Worm (Caenorhabditis elegans): Measurements from ENCODE around the gene gldi-7.

The gldi-7 gene

DNA sequence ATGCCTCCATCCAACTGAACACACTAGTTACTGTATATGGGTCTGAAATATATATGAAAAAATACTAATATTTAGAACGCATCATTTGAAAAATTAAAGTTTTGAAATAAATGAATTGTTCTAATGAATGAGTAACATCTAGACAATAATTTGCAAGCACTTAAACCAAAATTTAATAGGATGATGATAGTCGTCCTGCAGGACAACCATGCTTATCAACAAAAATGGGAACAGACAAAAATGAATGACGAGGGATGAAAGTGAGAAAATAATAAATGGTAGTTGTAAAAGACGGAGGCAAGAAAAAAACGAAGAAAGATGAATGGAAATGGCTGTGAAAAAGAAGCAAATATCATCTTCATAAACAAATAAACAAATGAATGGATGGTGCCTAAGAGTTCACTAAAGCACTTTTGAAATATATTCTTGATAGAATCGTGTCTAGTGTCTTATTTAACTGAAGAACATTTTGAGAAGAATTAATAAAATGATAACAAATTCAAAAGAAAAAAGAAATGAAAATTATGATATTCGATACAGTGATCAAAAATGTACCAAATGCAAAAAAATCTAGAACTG lies at the start of gene gldi-7:
gldi-7 (minus strand) TSS at position 42 of the 579 bp plus-strand sequence.
- TF ChIP-seq scrt-1 (GFP tag; IDR thresholded peaks at IDR 0.05) (no peak), pes-1 (GFP tag; IDR thresholded peaks at IDR 0.05) (no peak), hmg-4 (GFP tag; optimal IDR thresholded peaks at IDR 0.05) (no peak), tbx-11 (GFP tag; IDR thresholded peaks at IDR 0.05) (no peak), tbx-37 (GFP tag; conservative IDR thresholded peaks at IDR 0.05) (no peak), F13C5.2 (tag; optimal IDR thresholded peaks at IDR 0.05) (no peak), hnd-1 (tag; optimal IDR thresholded peaks at IDR 0.05) (no peak), ama-1 (optimal IDR thresholded peaks at IDR 0.05) (no peak), flt-1 (GFP tag; IDR thresholded peaks at IDR 0.05) (no peak), ceh-36 (tag; optimal IDR thresholded peaks at IDR 0.05) (no peak), sea-1 (GFP tag; conservative IDR thresholded peaks at IDR 0.05) (no peak), B0310.2 (tag; optimal IDR thresholded peaks at IDR 0.05) (no peak), tra-4 (tag; optimal IDR thresholded peaks at IDR 0.05) (no peak), aly-1 (tag; optimal IDR thresholded peaks at IDR 0.05) (no peak), hmbx-1 (tag; optimal IDR thresholded peaks at IDR 0.05) (no peak), ets-7 (tag; optimal IDR thresholded peaks at IDR 0.05) (no peak), ceh-13 (GFP tag; optimal IDR thresholded peaks at IDR 0.05) (no peak)

DNA sequence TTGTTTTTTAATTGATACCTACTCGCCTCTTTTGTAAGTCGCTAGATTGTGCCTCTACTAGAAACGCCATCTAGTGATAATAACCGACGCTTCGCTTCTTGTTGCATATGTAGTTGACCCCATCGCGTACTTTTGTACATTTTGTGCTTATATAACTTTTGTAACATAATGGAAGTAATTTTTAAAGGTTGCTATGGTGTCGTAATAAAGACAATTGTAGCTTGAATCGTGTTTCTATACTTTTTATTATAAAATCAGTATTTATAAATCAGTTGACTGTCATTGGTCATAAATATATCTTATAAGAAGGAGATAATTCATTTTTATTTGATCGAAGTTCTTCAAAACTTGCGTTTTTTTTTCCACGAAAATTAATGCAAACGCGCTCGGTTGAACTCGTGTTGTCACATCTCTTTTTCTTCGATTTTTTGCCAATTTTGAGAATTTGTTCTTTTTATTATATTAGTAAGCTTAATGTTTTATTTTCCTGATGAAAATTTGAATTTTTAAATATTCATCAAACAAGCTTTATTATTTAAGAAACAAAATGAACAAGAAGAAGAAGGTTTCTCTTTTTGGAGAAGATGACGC lies 46.6 kb upstream of the gldi-7 start, which contains the start of gene F54C9.9:
F54C9.9 (plus strand) TSS at position 541 of the 591 bp plus-strand sequence.
- TF ChIP-seq F13C5.2 (tag; optimal IDR thresholded peaks at IDR 0.05) (no peak), ets-7 (tag; optimal IDR thresholded peaks at IDR 0.05) (no peak), ama-1 (optimal IDR thresholded peaks at IDR 0.05) (no peak), aly-1 (tag; optimal IDR thresholded peaks at IDR 0.05) (no peak), ceh-36 (tag; optimal IDR thresholded peaks at IDR 0.05) (no peak), tra-4 (tag; optimal IDR thresholded peaks at IDR 0.05) (no peak), hnd-1 (tag; optimal IDR thresholded peaks at IDR 0.05) (no peak), B0310.2 (tag; optimal IDR thresholded peaks at IDR 0.05) (no peak), hmg-4 (GFP tag; optimal IDR thresholded peaks at IDR 0.05) (no peak), scrt-1 (GFP tag; IDR thresholded peaks at IDR 0.05) (no peak), flt-1 (GFP tag; IDR thresholded peaks at IDR 0.05) (no peak), hmbx-1 (tag; optimal IDR thresholded peaks at IDR 0.05) (no peak), sea-1 (GFP tag; conservative IDR thresholded peaks at IDR 0.05) (no peak), ceh-13 (GFP tag; optimal IDR thresholded peaks at IDR 0.05) (no peak), pes-1 (GFP tag; IDR thresholded peaks at IDR 0.05) (no peak)

DNA sequence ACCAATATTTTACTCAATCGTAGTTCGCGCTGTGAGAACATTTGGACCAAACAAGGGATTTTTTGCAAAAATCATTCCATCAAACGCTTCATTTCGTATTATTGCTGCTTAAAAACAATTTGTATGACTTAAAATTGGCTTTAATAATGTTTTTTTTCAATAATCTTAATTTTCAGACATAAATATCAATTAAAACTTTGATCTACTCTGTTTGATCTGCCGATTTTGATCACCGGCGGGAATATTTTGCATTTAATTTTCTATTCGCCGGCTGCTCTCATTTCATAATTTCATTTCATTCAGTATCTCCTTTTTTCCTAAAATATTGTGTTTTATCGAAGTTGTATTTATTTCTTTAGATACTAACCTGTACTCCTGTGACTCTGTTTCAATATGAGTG lies 44.2 kb upstream of the gldi-7 start, which contains the start of gene puf-5:
puf-5 (plus strand) TSS at position 358 of the 400 bp plus-strand sequence.
- TF ChIP-seq flt-1 (GFP tag; IDR thresholded peaks at IDR 0.05) (no peak), scrt-1 (GFP tag; IDR thresholded peaks at IDR 0.05) (no peak), tbx-37 (GFP tag; conservative IDR thresholded peaks at IDR 0.05) (no peak), aly-1 (tag; optimal IDR thresholded peaks at IDR 0.05) (no peak), ets-7 (tag; optimal IDR thresholded peaks at IDR 0.05) (no peak), pes-1 (GFP tag; IDR thresholded peaks at IDR 0.05) (no peak), hmbx-1 (tag; optimal IDR thresholded peaks at IDR 0.05) (no peak), ceh-13 (GFP tag; optimal IDR thresholded peaks at IDR 0.05) (no peak), tbx-11 (GFP tag; IDR thresholded peaks at IDR 0.05) (no peak), F13C5.2 (tag; optimal IDR thresholded peaks at IDR 0.05) (no peak), tra-4 (tag; optimal IDR thresholded peaks at IDR 0.05) (no peak), sea-1 (GFP tag; conservative IDR thresholded peaks at IDR 0.05) (no peak), hmg-4 (GFP tag; optimal IDR thresholded peaks at IDR 0.05) (no peak), ama-1 (optimal IDR thresholded peaks at IDR 0.05) (no peak), B0310.2 (tag; optimal IDR thresholded peaks at IDR 0.05) (no peak), ceh-36 (tag; optimal IDR thresholded peaks at IDR 0.05) (no peak), hnd-1 (tag; optimal IDR thresholded peaks at IDR 0.05) (no peak)

DNA sequence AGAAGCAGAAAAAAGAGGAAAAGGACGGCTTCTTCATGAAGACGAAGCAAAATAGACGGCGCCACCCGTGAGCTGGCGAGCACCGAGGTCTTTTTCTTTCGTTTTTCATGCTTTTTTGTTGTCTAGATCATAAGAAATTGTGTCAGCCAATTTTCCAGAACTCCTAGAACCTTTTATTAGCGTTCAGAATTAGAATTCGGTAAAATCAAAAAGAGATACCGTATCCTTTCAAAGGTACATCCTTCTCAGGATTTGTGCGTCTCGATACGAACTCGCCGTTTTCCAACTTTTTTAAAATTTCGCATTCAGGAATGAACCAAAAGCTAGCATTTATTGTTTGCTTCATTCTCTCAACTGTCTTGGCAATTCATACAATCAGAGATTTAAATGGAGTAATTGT lies 42.0 kb upstream of the gldi-7 start, which contains the start of gene F54C9.7:
F54C9.7 (plus strand) TSS at position 301 of the 400 bp plus-strand sequence.
- TF ChIP-seq tbx-37 (GFP tag; conservative IDR thresholded peaks at IDR 0.05), result no peak
- TF ChIP-seq ceh-36 (tag; optimal IDR thresholded peaks at IDR 0.05), result no peak
- no peak for TF ChIP-seq ceh-13 (GFP tag; optimal IDR thresholded peaks at IDR 0.05)
- TF ChIP-seq ets-7 (tag; optimal IDR thresholded peaks at IDR 0.05), result no peak
- TF ChIP-seq tbx-11 (GFP tag; IDR thresholded peaks at IDR 0.05), result no peak
- TF ChIP-seq tra-4 (tag; optimal IDR thresholded peaks at IDR 0.05), result no peak
- no peak for TF ChIP-seq flt-1 (GFP tag; IDR thresholded peaks at IDR 0.05)

DNA sequence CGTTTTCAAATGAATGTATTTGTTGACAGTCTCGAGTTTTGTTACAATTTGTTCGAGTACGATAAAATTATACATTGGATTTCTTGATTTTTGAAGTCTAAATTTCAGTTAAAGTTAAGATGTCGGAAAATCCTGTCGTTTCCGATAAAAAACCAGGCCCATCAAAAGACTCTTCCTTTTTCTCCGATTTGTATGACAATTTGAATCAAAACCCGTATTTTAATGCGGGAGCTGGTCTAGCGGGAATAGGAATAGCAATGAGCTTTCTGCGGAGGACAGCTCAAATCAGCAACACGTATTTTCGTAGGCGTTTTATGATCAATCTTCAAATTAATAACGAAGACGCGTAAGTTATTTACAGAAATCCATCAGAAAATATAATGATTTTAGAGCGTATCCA lies 40.0 kb upstream of the gldi-7 start, which contains the start of gene bcs-1:
bcs-1 (plus strand) TSS at position 109 of the 400 bp plus-strand sequence.
- TF ChIP-seq tbx-11 (GFP tag; IDR thresholded peaks at IDR 0.05) (no peak), pes-1 (GFP tag; IDR thresholded peaks at IDR 0.05) (no peak), ama-1 (optimal IDR thresholded peaks at IDR 0.05) (no peak), scrt-1 (GFP tag; IDR thresholded peaks at IDR 0.05) (no peak), ets-7 (tag; optimal IDR thresholded peaks at IDR 0.05) (no peak), ceh-36 (tag; optimal IDR thresholded peaks at IDR 0.05) (no peak), hmbx-1 (tag; optimal IDR thresholded peaks at IDR 0.05) (no peak), tra-4 (tag; optimal IDR thresholded peaks at IDR 0.05) (no peak), hmg-4 (GFP tag; optimal IDR thresholded peaks at IDR 0.05) (no peak), flt-1 (GFP tag; IDR thresholded peaks at IDR 0.05) (no peak), F13C5.2 (tag; optimal IDR thresholded peaks at IDR 0.05) (no peak), hnd-1 (tag; optimal IDR thresholded peaks at IDR 0.05) (no peak), sea-1 (GFP tag; conservative IDR thresholded peaks at IDR 0.05) (no peak), tbx-37 (GFP tag; conservative IDR thresholded peaks at IDR 0.05) (no peak), aly-1 (tag; optimal IDR thresholded peaks at IDR 0.05) (no peak), B0310.2 (tag; optimal IDR thresholded peaks at IDR 0.05) (no peak)

DNA sequence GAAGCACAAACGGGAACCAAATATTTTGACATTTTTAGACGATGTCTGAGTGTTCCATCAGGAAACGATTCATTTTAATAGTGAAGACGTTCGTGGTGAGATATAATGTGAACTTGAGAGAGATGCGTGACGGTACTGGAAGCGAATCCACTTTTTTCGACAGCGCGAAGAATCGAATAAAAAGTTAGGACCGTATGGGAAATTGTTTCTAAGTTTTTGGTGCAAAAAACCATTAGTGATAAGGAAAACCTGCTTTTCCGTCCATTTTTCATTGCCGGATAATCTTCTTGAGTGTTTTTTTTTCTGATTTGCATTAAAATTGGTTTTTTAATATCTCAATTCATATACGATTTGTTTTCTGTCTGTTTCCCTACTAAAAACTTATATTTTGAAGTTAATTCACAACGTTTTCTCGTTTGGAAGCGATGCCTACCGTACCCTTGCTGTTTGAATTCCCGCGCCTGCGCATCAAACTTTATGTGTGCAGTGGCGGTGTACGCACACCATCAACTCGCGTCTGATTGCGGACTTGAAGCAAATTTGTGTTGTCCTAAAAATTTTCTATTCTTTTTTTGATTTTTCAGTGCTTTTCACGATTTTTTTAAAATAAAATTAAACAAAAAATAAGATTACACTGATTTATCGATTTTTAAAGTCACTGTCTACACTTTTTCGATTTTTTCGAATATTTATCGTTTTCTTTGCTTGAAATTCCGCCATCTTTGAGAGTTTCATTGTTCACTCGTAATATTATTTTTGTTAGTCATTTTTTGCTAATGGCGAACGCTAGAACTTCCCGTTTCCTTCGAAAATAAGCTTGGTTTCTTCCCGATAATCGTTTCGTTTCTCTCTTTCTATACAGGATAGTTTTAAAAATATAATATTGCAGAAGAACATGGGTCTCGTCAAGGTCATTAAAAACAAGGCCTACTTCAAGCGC lies 38.3 kb upstream of the gldi-7 start, which contains the start of the genes col-38 and rpl-5:
col-38 (minus strand) TSS at position 51 of the 940 bp plus-strand sequence.
rpl-5 (plus strand) TSS at position 890 of the 940 bp plus-strand sequence.
- TF ChIP-seq pes-1 (GFP tag; IDR thresholded peaks at IDR 0.05) (no peak), tra-4 (tag; optimal IDR thresholded peaks at IDR 0.05) (no peak), ama-1 (optimal IDR thresholded peaks at IDR 0.05) (no peak), hmg-4 (GFP tag; optimal IDR thresholded peaks at IDR 0.05) (peak; percentile 39), sea-1 (GFP tag; conservative IDR thresholded peaks at IDR 0.05) (no peak), F13C5.2 (tag; optimal IDR thresholded peaks at IDR 0.05) (peak; percentile 73), tbx-37 (GFP tag; conservative IDR thresholded peaks at IDR 0.05) (no peak), hnd-1 (tag; optimal IDR thresholded peaks at IDR 0.05) (no peak), ets-7 (tag; optimal IDR thresholded peaks at IDR 0.05) (no peak), flt-1 (GFP tag; IDR thresholded peaks at IDR 0.05) (peak; percentile 38; the same call in 1 of the 2 replicates)

All from whole organism, early embryonic.